Worm (Caenorhabditis elegans): Measurements from ENCODE around the gene C45G9.5.

ce11 chrIII:5051949-5052348 lies 4.0 kb downstream of the C45G9.5 start, which contains the start of gene C45G9.15:
- no peak for TF ChIP-seq him-1 (tag; optimal IDR thresholded peaks at IDR 0.05)
- no peak for TF ChIP-seq dao-5 (tag; optimal IDR thresholded peaks at IDR 0.05)
- no peak for TF ChIP-seq W03F9.2 (tag; optimal IDR thresholded peaks at IDR 0.05)
